Worm (Caenorhabditis elegans) whole organism, midembryonic: ENCODE measurements around the gene W09H1.4.

ENCODE experiments used
- T22C8.4 ChIP-seq: fragments of 200-800 bp; sonication (Bioruptor generic); IDR thresholded peaks from 2 replicates; pipeline ENCODE4 v1.3.6; 2022; ENCODE audit warnings: missing genetic modification characterization, missing compliant biosample characterization
- flt-1 ChIP-seq: fragments of 200-800 bp; sonication (Bioruptor generic); IDR thresholded peaks from 2 replicates; pipeline ENCODE4 v1.3.6; 2022; ENCODE audit warnings: missing genetic modification characterization, missing compliant biosample characterization
- tab-1 ChIP-seq: fragments of 200-800 bp; sonication (Bioruptor generic); IDR thresholded peaks from 2 replicates; pipeline ENCODE4 v1.3.6; 2022; ENCODE audit warnings: missing genetic modification characterization, missing compliant biosample characterization
- ztf-23 ChIP-seq: fragments of 200-800 bp; sonication (Bioruptor generic); IDR thresholded peaks from 2 replicates; pipeline ENCODE4 v1.3.6; 2022; ENCODE audit warnings: missing genetic modification reagents, missing genetic modification characterization, missing compliant biosample characterization

DNA sequence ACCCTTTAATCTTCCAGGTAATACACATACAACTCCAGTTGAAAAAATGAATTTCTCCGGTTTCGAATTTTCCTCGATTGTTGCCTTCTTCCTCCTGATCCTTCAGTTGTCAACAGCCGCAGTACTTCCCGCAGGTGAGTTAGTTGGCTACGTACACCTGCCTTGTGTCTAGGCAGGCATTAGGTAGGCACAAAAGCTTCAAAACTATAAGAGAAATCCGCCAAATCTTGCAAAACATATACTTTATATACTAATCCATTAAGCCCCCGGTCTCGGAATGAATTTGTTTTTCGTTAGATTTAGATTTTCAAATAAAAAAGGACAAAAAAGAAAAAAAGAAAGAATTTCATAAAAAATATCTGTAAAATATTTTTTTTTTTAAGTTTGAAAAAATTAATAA, 52.0 kb downstream of the W09H1.4 start, which contains the start of gene flp-16:
- TF ChIP-seq tab-1 (no peak), flt-1 (GFP tag; lab: Robert Waterston, UW) (no peak), T22C8.4 (GFP tag; lab: Robert Waterston, UW) (no peak), ztf-23 (GFP tag; lab: Robert Waterston, UW) (no peak)
